Worm (Caenorhabditis elegans): Measurements from ENCODE around the gene cyb-1.

- TF ChIP-seq mdl-1 (tag; optimal IDR thresholded peaks at IDR 0.05) (no peak), duxl-1 (tag; optimal IDR thresholded peaks at IDR 0.05; ENCODE audit: poor library complexity) (no peak), egl-43 (GFP tag; IDR thresholded peaks at IDR 0.05) (no peak), mep-1 (tag; optimal IDR thresholded peaks at IDR 0.05) (no peak), saeg-2 (GFP tag; IDR thresholded peaks at IDR 0.05) (no peak), ama-1 (optimal IDR thresholded peaks at IDR 0.05) (no peak)
These were observed 39.8 kb upstream of the cyb-1 start, which contains the start of gene R102.4 for ce11 chrIV:10695203-10695602.

Data from whole organism, L4 larva.